Fruit fly (Drosophila melanogaster) whole organism, wandering third instar larva: ENCODE measurements around the gene CG12702.

Experiments used
- Hr83 ChIP-seq: fragments of 200-300 bp; sonication (Bioruptor generic); optimal IDR thresholded peaks from 2 replicates; lab custom pipeline; 2016; ENCODE audit warnings: missing biosample characterization, mild to moderate bottlenecking, missing genetic modification characterization, moderate library complexity; ENCODE audit not compliant: poor library complexity, severe bottlenecking
- ey ChIP-seq: fragments of 200-800 bp; sonication (Bioruptor generic); optimal IDR thresholded peaks from 2 replicates; lab custom pipeline; 2016; ENCODE audit warnings: missing biosample characterization, missing genetic modification characterization
- h ChIP-seq: fragments of 200-800 bp; sonication (Bioruptor generic); optimal IDR thresholded peaks from 3 replicates; lab custom pipeline; 2016; ENCODE audit warnings: missing biosample characterization, mild to moderate bottlenecking, missing genetic modification characterization
- psq ChIP-seq: fragments of 200-800 bp; sonication (Bioruptor generic); optimal IDR thresholded peaks from 3 replicates; lab custom pipeline; 2017; ENCODE audit warnings: missing biosample characterization, mild to moderate bottlenecking, missing genetic modification characterization, moderate library complexity

DNA sequence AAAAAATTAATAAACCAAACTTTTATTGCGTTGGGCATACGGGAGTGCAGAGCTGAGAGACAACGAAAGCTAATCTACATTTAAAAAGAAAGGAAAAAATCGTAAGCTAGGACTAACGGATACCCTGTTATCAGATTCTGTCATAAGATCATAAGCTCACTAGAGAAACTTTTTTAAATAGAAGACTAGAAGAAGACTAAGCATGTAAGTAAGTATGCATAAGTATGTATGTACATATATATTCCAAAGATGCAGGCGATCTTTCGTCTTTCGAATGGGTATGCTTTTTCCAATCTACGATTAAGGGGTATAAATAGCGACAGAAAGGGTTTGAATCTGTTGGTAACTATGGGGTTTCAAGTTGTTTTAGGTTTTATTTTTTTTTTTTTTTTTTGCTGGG, 20.2 kb upstream of the CG12702 start:
- TF ChIP-seq Hr83 (no peak), psq (GFP tag; lab: Kevin White, UChicago) (no peak), ey (no peak), h (GFP tag; lab: Kevin White, UChicago) (no peak)
